Worm (Caenorhabditis elegans) whole organism, early embryonic: ENCODE measurements around the gene pals-25.

Source experiments
- B0310.2 ChIP-seq: sonication (generic microtip); optimal IDR thresholded peaks from 2 replicates; lab custom pipeline; 2016; ENCODE audit warnings: mild to moderate bottlenecking, missing genetic modification characterization, missing compliant biosample characterization
- F13C5.2 ChIP-seq: sonication (generic microtip); optimal IDR thresholded peaks from 2 replicates; lab custom pipeline; 2017; ENCODE audit warnings: mild to moderate bottlenecking, missing genetic modification characterization, inconsistent platforms, missing compliant biosample characterization
- aly-1 ChIP-seq: sonication (generic microtip); optimal IDR thresholded peaks from 2 replicates; lab custom pipeline; 2016; ENCODE audit warnings: missing genetic modification characterization, missing compliant biosample characterization
- ama-1 ChIP-seq: fragments of 150-350 bp; optimal IDR thresholded peaks from 2 replicates; lab custom pipeline; 2014
- ceh-13 ChIP-seq: fragments of 200-800 bp; sonication (Bioruptor generic); optimal IDR thresholded peaks from 2 replicates; lab custom pipeline; 2018; ENCODE audit warnings: mild to moderate bottlenecking, missing genetic modification characterization, missing compliant biosample characterization
- ceh-36 ChIP-seq: sonication (generic microtip); optimal IDR thresholded peaks from 2 replicates; lab custom pipeline; 2016; ENCODE audit warnings: missing genetic modification characterization, inconsistent platforms, missing compliant biosample characterization
- ets-7 ChIP-seq: sonication (generic microtip); optimal IDR thresholded peaks from 2 replicates; lab custom pipeline; 2016; ENCODE audit warnings: missing genotype, missing genetic modification characterization, missing compliant biosample characterization
- flt-1 ChIP-seq: fragments of 200-800 bp; sonication (Bioruptor generic); IDR thresholded peaks from 2 replicates; pipeline ENCODE4 v1.3.6; 2022; ENCODE audit warnings: missing genetic modification characterization, missing compliant biosample characterization
- hmbx-1 ChIP-seq: sonication (generic microtip); optimal IDR thresholded peaks from 2 replicates; lab custom pipeline; 2016; ENCODE audit warnings: mild to moderate bottlenecking, missing genetic modification characterization, missing compliant biosample characterization
- hmg-4 ChIP-seq: fragments of 200-800 bp; sonication (Bioruptor generic); optimal IDR thresholded peaks from 2 replicates; lab custom pipeline; 2018; ENCODE audit warnings: mild to moderate bottlenecking, missing genetic modification characterization, missing compliant biosample characterization
- hnd-1 ChIP-seq: sonication (generic microtip); optimal IDR thresholded peaks from 2 replicates; lab custom pipeline; 2016; ENCODE audit warnings: missing genetic modification characterization, missing compliant biosample characterization
- pes-1 ChIP-seq: fragments of 200-800 bp; sonication (Bioruptor generic); IDR thresholded peaks from 2 replicates; pipeline ENCODE4 v1.3.6; 2022; ENCODE audit warnings: missing genetic modification reagents, missing genetic modification characterization, missing compliant biosample characterization
- scrt-1 ChIP-seq: fragments of 200-800 bp; sonication (Bioruptor generic); IDR thresholded peaks from 2 replicates; pipeline ENCODE4 v1.3.6; 2022; ENCODE audit warnings: missing genetic modification characterization, missing compliant biosample characterization
- sea-1 ChIP-seq: fragments of 200-800 bp; sonication (Bioruptor generic); conservative IDR thresholded peaks from 2 replicates; pipeline ENCODE4 v1.3.6; 2022; ENCODE audit warnings: missing genetic modification characterization, missing compliant biosample characterization
- tbx-11 ChIP-seq: fragments of 200-800 bp; sonication (Bioruptor generic); IDR thresholded peaks from 2 replicates; pipeline ENCODE4 v1.3.6; 2022; ENCODE audit warnings: missing genetic modification characterization, missing compliant biosample characterization
- tbx-37 ChIP-seq: fragments of 200-800 bp; sonication (Bioruptor generic); conservative IDR thresholded peaks from 2 replicates; pipeline ENCODE4 v1.3.6; 2022; ENCODE audit warnings: missing genetic modification reagents, missing genetic modification characterization, missing compliant biosample characterization
- tra-4 ChIP-seq: sonication (generic microtip); optimal IDR thresholded peaks from 2 replicates; lab custom pipeline; 2017; ENCODE audit warnings: missing genetic modification characterization, missing compliant biosample characterization

The pals-25 gene

DNA sequence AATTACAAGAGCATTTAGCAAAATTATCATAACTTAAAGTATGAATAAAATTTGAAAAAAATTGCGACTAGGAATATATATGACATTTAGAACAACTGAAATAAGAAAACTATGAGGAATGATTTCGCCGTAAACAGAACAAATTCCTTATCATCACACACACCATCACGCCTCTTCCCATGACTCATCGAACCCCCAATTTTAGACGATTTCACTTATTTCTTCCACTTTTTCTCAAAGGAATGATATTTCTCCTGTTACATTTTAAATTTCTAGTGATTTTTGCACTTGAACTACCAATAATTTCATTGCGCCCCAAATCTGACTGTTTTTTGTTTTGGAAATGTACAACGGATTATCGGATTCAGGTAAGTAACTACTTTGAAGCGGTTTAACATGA lies 22.4 kb downstream of the pals-25 start, which contains the start of the genes zig-13 and ver-1:
TSS of gene zig-13 (minus strand) at position 101 of the 400 bp plus-strand sequence.
TSS of gene ver-1 (plus strand) at position 180 of the 400 bp plus-strand sequence.
- TF ChIP-seq F13C5.2 (tag; lab: Kevin White, UChicago), result no peak
- TF ChIP-seq hmg-4, result no peak
- TF ChIP-seq hnd-1 (tag; lab: Kevin White, UChicago), result no peak
- no peak for TF ChIP-seq ets-7
- TF ChIP-seq aly-1 (tag; lab: Kevin White, UChicago), result no peak
- TF ChIP-seq tra-4 (tag; lab: Kevin White, UChicago), result no peak
- TF ChIP-seq scrt-1 (GFP tag; lab: Robert Waterston, UW), result no peak
- TF ChIP-seq B0310.2 (tag; lab: Kevin White, UChicago), result no peak
- TF ChIP-seq tbx-11, result no peak
- TF ChIP-seq pes-1, result no peak
- TF ChIP-seq ama-1 (lab: Kevin White, UChicago), result no peak
- no peak for TF ChIP-seq ceh-13 (GFP tag; lab: Kevin White, UChicago)
- no peak for TF ChIP-seq ceh-36 (tag; lab: Kevin White, UChicago)
- no peak for TF ChIP-seq hmbx-1 (tag; lab: Kevin White, UChicago)
- TF ChIP-seq flt-1 (GFP tag; lab: Robert Waterston, UW), result no peak
- no peak for TF ChIP-seq tbx-37 (GFP tag; lab: Robert Waterston, UW)
- no peak for TF ChIP-seq sea-1 (GFP tag; lab: Robert Waterston, UW)

DNA sequence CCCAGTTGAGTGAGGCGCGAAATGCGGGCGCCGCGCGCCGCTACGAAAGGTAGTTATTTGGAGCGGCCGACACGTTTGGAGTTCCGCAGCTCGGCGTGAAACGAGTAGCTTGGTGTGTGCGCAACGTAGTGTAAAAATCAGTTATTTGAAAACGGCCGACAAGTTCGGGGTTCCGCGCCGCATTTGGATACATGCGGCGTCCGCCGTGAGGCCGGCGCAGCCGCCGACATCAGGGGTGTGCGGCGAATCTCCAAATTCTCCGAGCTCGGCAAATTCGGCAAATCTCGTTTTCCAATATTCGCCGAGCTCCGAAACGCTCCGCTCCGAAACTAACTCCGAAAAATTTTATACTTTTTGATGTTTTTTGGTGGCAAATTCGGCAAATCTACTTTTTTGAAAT lies 23.7 kb downstream of the pals-25 start:
- no peak for TF ChIP-seq ets-7
- no peak for TF ChIP-seq sea-1 (GFP tag; lab: Robert Waterston, UW)
- no peak for TF ChIP-seq B0310.2 (tag; lab: Kevin White, UChicago)
- no peak for TF ChIP-seq hnd-1 (tag; lab: Kevin White, UChicago)
- TF ChIP-seq tra-4 (tag; lab: Kevin White, UChicago), result no peak
- no peak for TF ChIP-seq flt-1 (GFP tag; lab: Robert Waterston, UW)
- TF ChIP-seq aly-1 (tag; lab: Kevin White, UChicago), result no peak
- no peak for TF ChIP-seq ama-1 (lab: Kevin White, UChicago)
- no peak for TF ChIP-seq tbx-11
- TF ChIP-seq hmg-4, result no peak
- TF ChIP-seq ceh-13 (GFP tag; lab: Kevin White, UChicago), result no peak
- no peak for TF ChIP-seq scrt-1 (GFP tag; lab: Robert Waterston, UW)
- no peak for TF ChIP-seq pes-1
- no peak for TF ChIP-seq tbx-37 (GFP tag; lab: Robert Waterston, UW)
- no peak for TF ChIP-seq hmbx-1 (tag; lab: Kevin White, UChicago)
- TF ChIP-seq F13C5.2 (tag; lab: Kevin White, UChicago), result no peak
- no peak for TF ChIP-seq ceh-36 (tag; lab: Kevin White, UChicago)

DNA sequence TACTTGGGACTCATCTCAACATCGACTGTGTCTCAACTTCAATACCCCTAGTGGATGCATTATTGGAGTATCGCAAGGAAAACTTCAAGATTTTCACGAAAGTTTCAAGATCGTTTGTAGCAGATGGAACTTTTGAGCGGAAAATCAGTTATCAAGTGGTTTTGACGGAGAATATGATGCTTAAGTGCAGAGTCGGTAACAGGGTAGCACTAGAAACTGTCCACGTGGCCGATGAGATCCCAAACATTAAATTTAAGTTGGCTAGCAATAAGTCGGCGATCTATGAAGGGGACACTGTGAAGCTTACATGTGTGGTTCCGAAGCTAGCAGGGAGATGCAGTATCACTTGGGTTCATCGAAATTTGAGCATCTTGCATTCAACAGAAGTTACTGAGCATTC lies 24.9 kb downstream of the pals-25 start:
- no peak for TF ChIP-seq ceh-13 (GFP tag; lab: Kevin White, UChicago)
- no peak for TF ChIP-seq ceh-36 (tag; lab: Kevin White, UChicago)
- TF ChIP-seq hmbx-1 (tag; lab: Kevin White, UChicago), result no peak
- no peak for TF ChIP-seq pes-1
- TF ChIP-seq aly-1 (tag; lab: Kevin White, UChicago), result no peak
- no peak for TF ChIP-seq F13C5.2 (tag; lab: Kevin White, UChicago)
- no peak for TF ChIP-seq flt-1 (GFP tag; lab: Robert Waterston, UW)
- no peak for TF ChIP-seq ama-1 (lab: Kevin White, UChicago)

DNA sequence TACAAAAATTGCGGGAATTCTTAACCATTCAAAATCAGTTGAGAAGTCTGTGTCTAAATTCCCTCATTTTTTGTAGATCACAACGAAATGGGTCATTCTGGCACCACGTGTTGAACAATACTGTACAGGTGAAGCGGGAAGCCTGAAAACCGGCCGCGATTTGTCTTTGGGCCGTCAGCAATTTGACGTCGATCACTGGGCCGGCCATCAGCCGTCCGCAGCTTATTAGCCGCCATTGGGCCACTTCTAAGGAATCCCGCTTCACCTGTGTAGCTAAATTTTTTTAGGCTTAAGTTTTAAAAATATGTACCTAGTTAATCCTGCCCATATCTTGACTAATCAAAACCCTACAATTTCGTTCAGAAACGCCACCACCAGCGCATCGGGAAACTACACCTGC lies 25.4 kb downstream of the pals-25 start:
- no peak for TF ChIP-seq hmbx-1 (tag; lab: Kevin White, UChicago)
- no peak for TF ChIP-seq tbx-37 (GFP tag; lab: Robert Waterston, UW)
- no peak for TF ChIP-seq hmg-4
- TF ChIP-seq ceh-36 (tag; lab: Kevin White, UChicago), result no peak
- TF ChIP-seq scrt-1 (GFP tag; lab: Robert Waterston, UW), result no peak
- no peak for TF ChIP-seq flt-1 (GFP tag; lab: Robert Waterston, UW)
- no peak for TF ChIP-seq pes-1
- no peak for TF ChIP-seq ceh-13 (GFP tag; lab: Kevin White, UChicago)
- no peak for TF ChIP-seq tbx-11
- no peak for TF ChIP-seq ama-1 (lab: Kevin White, UChicago)
- TF ChIP-seq ets-7, result no peak
- TF ChIP-seq sea-1 (GFP tag; lab: Robert Waterston, UW), result no peak
- TF ChIP-seq F13C5.2 (tag; lab: Kevin White, UChicago), result no peak
- TF ChIP-seq aly-1 (tag; lab: Kevin White, UChicago), result no peak
- no peak for TF ChIP-seq B0310.2 (tag; lab: Kevin White, UChicago)
- no peak for TF ChIP-seq hnd-1 (tag; lab: Kevin White, UChicago)
- no peak for TF ChIP-seq tra-4 (tag; lab: Kevin White, UChicago)

DNA sequence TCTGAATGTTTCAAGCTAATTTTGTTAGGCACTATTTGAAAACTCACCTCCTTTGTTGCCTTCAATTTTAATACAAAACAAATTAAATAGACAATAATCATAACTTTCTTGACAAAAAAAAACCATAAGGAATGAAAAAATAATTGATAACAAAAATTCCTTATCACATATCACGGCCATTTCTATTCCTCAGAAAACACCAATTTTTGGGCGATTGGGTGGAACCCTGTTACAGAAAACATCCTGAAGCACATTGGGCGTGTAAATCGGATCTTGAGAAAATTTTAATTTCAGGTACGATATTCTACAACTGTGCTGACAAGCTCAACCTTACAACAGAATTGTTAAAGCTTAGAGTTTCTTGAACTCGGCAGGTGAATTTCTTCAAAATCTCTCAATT lies 30.5 kb downstream of the pals-25 start, which contains the start of gene F40G9.8:
TSS of gene F40G9.8 (minus strand) at position 101 of the 400 bp plus-strand sequence.
- no peak for TF ChIP-seq hnd-1 (tag; lab: Kevin White, UChicago)
- no peak for TF ChIP-seq tra-4 (tag; lab: Kevin White, UChicago)
- no peak for TF ChIP-seq tbx-11
- no peak for TF ChIP-seq hmbx-1 (tag; lab: Kevin White, UChicago)
- no peak for TF ChIP-seq ets-7
- TF ChIP-seq sea-1 (GFP tag; lab: Robert Waterston, UW), result no peak
- TF ChIP-seq F13C5.2 (tag; lab: Kevin White, UChicago), result no peak
- no peak for TF ChIP-seq hmg-4
- TF ChIP-seq aly-1 (tag; lab: Kevin White, UChicago), result no peak
- TF ChIP-seq ama-1 (lab: Kevin White, UChicago), result no peak
- no peak for TF ChIP-seq tbx-37 (GFP tag; lab: Robert Waterston, UW)
- no peak for TF ChIP-seq ceh-13 (GFP tag; lab: Kevin White, UChicago)
- no peak for TF ChIP-seq scrt-1 (GFP tag; lab: Robert Waterston, UW)
- TF ChIP-seq flt-1 (GFP tag; lab: Robert Waterston, UW), result no peak
- TF ChIP-seq B0310.2 (tag; lab: Kevin White, UChicago), result no peak
- no peak for TF ChIP-seq ceh-36 (tag; lab: Kevin White, UChicago)
- no peak for TF ChIP-seq pes-1

DNA sequence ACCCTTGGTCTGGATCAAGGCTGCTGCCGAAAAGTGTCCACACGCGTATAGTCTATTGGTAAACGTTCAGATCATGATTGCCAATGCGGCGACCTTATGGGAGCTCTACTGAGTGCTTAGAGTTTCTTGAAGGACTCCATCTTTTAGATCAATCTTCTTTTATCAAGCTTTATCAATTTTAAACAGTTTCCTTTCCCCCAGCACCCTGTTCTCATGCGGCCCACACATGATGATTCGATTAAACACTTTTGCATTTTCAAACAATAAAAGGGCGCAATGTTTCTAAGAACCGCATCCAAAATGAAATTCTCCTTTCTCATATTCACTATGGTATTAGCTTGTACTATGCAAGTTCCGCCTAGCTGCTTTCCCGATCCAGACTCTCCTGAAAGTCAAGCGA lies 31.1 kb downstream of the pals-25 start, which contains the start of gene F40G9.7:
TSS of gene F40G9.7 (plus strand) at position 301 of the 400 bp plus-strand sequence.
- no peak for TF ChIP-seq F13C5.2 (tag; lab: Kevin White, UChicago)
- TF ChIP-seq B0310.2 (tag; lab: Kevin White, UChicago), result no peak

DNA sequence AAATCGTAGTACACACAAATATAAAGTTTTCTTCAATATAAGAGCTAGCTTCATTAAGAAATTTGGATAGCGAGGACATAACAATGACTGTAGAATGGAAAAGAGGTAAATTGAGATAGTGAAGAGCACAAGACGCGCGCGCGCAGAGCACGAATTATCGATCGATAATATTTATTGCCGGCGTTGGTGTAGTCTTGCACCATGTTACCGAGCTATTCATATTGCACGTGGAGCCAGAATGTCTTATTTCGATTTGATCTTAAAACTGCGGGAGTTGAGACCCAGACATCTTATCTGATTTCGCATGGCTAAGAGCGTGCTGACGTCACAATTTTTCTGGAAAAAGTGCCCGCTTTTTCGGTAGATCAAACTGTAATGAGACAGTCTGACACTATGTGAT lies 35.2 kb downstream of the pals-25 start, which contains the start of gene F40G9.18:
TSS of gene F40G9.18 (minus strand) at position 101 of the 400 bp plus-strand sequence.
- TF ChIP-seq hmg-4, result no peak
